Worm (Caenorhabditis elegans) whole organism, early embryonic: Measurements from ENCODE around the gene R105.5.

ENCODE experiments used
- aly-1 ChIP-seq: sonication (generic microtip); optimal IDR thresholded peaks from 2 replicates; lab custom pipeline; 2016; ENCODE audit warnings: missing genetic modification characterization, missing compliant biosample characterization
- ama-1 ChIP-seq: fragments of 150-350 bp; optimal IDR thresholded peaks from 2 replicates; lab custom pipeline; 2014
- ceh-13 ChIP-seq: fragments of 200-800 bp; sonication (Bioruptor generic); optimal IDR thresholded peaks from 2 replicates; lab custom pipeline; 2018; ENCODE audit warnings: mild to moderate bottlenecking, missing genetic modification characterization, missing compliant biosample characterization
- ets-7 ChIP-seq: sonication (generic microtip); optimal IDR thresholded peaks from 2 replicates; lab custom pipeline; 2016; ENCODE audit warnings: missing genotype, missing genetic modification characterization, missing compliant biosample characterization
- flt-1 ChIP-seq: fragments of 200-800 bp; sonication (Bioruptor generic); IDR thresholded peaks from 2 replicates; pipeline ENCODE4 v1.3.6; 2022; ENCODE audit warnings: missing genetic modification characterization, missing compliant biosample characterization
- scrt-1 ChIP-seq: fragments of 200-800 bp; sonication (Bioruptor generic); IDR thresholded peaks from 2 replicates; pipeline ENCODE4 v1.3.6; 2022; ENCODE audit warnings: missing genetic modification characterization, missing compliant biosample characterization
- tbx-11 ChIP-seq: fragments of 200-800 bp; sonication (Bioruptor generic); IDR thresholded peaks from 2 replicates; pipeline ENCODE4 v1.3.6; 2022; ENCODE audit warnings: missing genetic modification characterization, missing compliant biosample characterization
- tbx-37 ChIP-seq: fragments of 200-800 bp; sonication (Bioruptor generic); conservative IDR thresholded peaks from 2 replicates; pipeline ENCODE4 v1.3.6; 2022; ENCODE audit warnings: missing genetic modification reagents, missing genetic modification characterization, missing compliant biosample characterization

- no peak for TF ChIP-seq tbx-11
- no peak for TF ChIP-seq ama-1 (lab: Kevin White, UChicago)
- TF ChIP-seq flt-1 (GFP tag; lab: Robert Waterston, UW), result no peak
- TF ChIP-seq ets-7, result no peak
- no peak for TF ChIP-seq aly-1 (tag; lab: Kevin White, UChicago)
- no peak for TF ChIP-seq tbx-37 (GFP tag; lab: Robert Waterston, UW)
- TF ChIP-seq ceh-13 (GFP tag; lab: Kevin White, UChicago), result no peak
- no peak for TF ChIP-seq scrt-1 (GFP tag; lab: Robert Waterston, UW)
Measured at ce11 chrIV:4674322-4674721, 38.2 kb downstream of the R105.5 start.
